Worm (Caenorhabditis elegans) whole organism, L4 larva: ENCODE data around the gene lact-8.

Source experiments
- F26F4.8 ChIP-seq: fragments of 200-800 bp; sonication (Bioruptor generic); conservative IDR thresholded peaks from 2 replicates; pipeline ENCODE4 v1.3.6; 2022; ENCODE audit warnings: missing genetic modification characterization, missing compliant biosample characterization
- F44E2.7 ChIP-seq: fragments of 200-800 bp; sonication (Bioruptor generic); IDR thresholded peaks from 2 replicates; pipeline ENCODE4 v2.1.2; 2022; ENCODE audit warnings: missing genetic modification characterization, missing compliant biosample characterization
- T20F7.1 ChIP-seq: fragments of 200-800 bp; sonication (Bioruptor generic); optimal IDR thresholded peaks from 2 replicates; lab custom pipeline; 2018; ENCODE audit warnings: mild to moderate bottlenecking, missing genetic modification characterization, missing compliant biosample characterization
- Y105C5A.15 ChIP-seq: fragments of 200-800 bp; sonication (Bioruptor generic); IDR thresholded peaks from 2 replicates; pipeline ENCODE4 v1.3.6; 2022; ENCODE audit warnings: missing genetic modification characterization, missing compliant biosample characterization
- Y75B8A.6 ChIP-seq: fragments of 200-800 bp; sonication (Bioruptor generic); IDR thresholded peaks from 2 replicates; pipeline ENCODE4 v1.3.6; 2022; ENCODE audit warnings: missing genetic modification reagents, missing genetic modification characterization, missing compliant biosample characterization
- ZK546.5 ChIP-seq, 2 experiments: sonication (generic microtip); optimal IDR thresholded peaks; 2 replicates each; lab custom pipeline; 2017; ENCODE audit warnings: missing biosample characterization in 2 of 2, missing genetic modification characterization in 2 of 2
- aha-1 ChIP-seq: fragments of 150-350 bp; peaks from one replicate; lab custom pipeline; 2014; ENCODE audit warnings: missing biosample characterization, missing genetic modification characterization
- attf-4 ChIP-seq: sonication (generic microtip); optimal IDR thresholded peaks from 3 replicates; lab custom pipeline; 2017; ENCODE audit warnings: missing biosample characterization, missing genetic modification characterization
- ceh-20 ChIP-seq: fragments of 200-800 bp; sonication (Bioruptor generic); IDR thresholded peaks from 2 replicates; pipeline ENCODE4 v1.3.6; 2022; ENCODE audit warnings: missing genetic modification reagents, missing genetic modification characterization, missing compliant biosample characterization
- ceh-28 ChIP-seq: fragments of 150-350 bp; optimal IDR thresholded peaks from 2 replicates; lab custom pipeline; 2014; ENCODE audit warnings: missing biosample characterization, missing genetic modification reagents, missing genetic modification characterization
- ceh-62 ChIP-seq: sonication (generic microtip); optimal IDR thresholded peaks from 2 replicates; lab custom pipeline; 2017; ENCODE audit warnings: missing biosample characterization, missing genetic modification characterization
- daf-16 ChIP-seq, 3 experiments: sonication (generic microtip); optimal IDR thresholded peaks; 2 replicates each; lab custom pipeline; 2016 to 2017; ENCODE audit warnings: missing genetic modification characterization in 3 of 3, missing genetic modification reagents in 3 of 3, mild to moderate bottlenecking in 2 of 3, missing compliant biosample characterization in 2 of 3, missing biosample characterization in 1 of 3, moderate library complexity in 1 of 3
- daf-8 ChIP-seq: fragments of 200-800 bp; sonication (Bioruptor generic); IDR thresholded peaks from 2 replicates; pipeline ENCODE4 v1.3.6; 2022; ENCODE audit warnings: missing genetic modification characterization, missing compliant biosample characterization
- dmd-9 ChIP-seq: fragments of 200-800 bp; sonication (Bioruptor generic); IDR thresholded peaks from 2 replicates; pipeline ENCODE4 v1.3.6; 2022; ENCODE audit warnings: missing genetic modification reagents, missing genetic modification characterization, missing compliant biosample characterization
- dve-1 ChIP-seq: sonication (generic microtip); optimal IDR thresholded peaks from 2 replicates; lab custom pipeline; 2017; ENCODE audit warnings: antibody characterized with exemption, mild to moderate bottlenecking, missing genetic modification characterization, missing compliant biosample characterization; ENCODE audit not compliant: insufficient read depth
- egl-27 ChIP-seq: sonication (generic microtip); optimal IDR thresholded peaks from 3 replicates; lab custom pipeline; 2017; ENCODE audit warnings: missing biosample characterization, missing genetic modification reagents, missing genetic modification characterization
- gei-8 ChIP-seq: fragments of 200-800 bp; sonication (Bioruptor generic); optimal IDR thresholded peaks from 2 replicates; lab custom pipeline; 2018; ENCODE audit warnings: mild to moderate bottlenecking, missing genetic modification characterization, missing compliant biosample characterization
- hif-1 ChIP-seq, 2 experiments: sonication (generic microtip); optimal IDR thresholded peaks; 2 replicates each; lab custom pipeline; 2016 to 2017; ENCODE audit warnings: missing compliant biosample characterization in 2 of 2, missing genetic modification characterization in 2 of 2, missing genetic modification reagents in 2 of 2, missing genotype in 2 of 2, mild to moderate bottlenecking in 1 of 2
- hlh-11 ChIP-seq: fragments of 200-800 bp; sonication (Bioruptor generic); optimal IDR thresholded peaks from 2 replicates; lab custom pipeline; 2018; ENCODE audit warnings: mild to moderate bottlenecking, missing genetic modification characterization, missing compliant biosample characterization
- hlh-30 ChIP-seq: sonication (generic microtip); optimal IDR thresholded peaks from 2 replicates; lab custom pipeline; 2017; ENCODE audit warnings: antibody characterized with exemption, mild to moderate bottlenecking, missing genetic modification characterization, missing compliant biosample characterization; ENCODE audit not compliant: insufficient read depth
- hmg-1.1 ChIP-seq: fragments of 200-800 bp; sonication (Bioruptor generic); IDR thresholded peaks from 2 replicates; pipeline ENCODE4 v1.3.6; 2022; ENCODE audit warnings: missing genetic modification reagents, missing genetic modification characterization, missing compliant biosample characterization
- lin-1 ChIP-seq: fragments of 200-800 bp; sonication (Bioruptor generic); IDR thresholded peaks from 2 replicates; pipeline ENCODE4 v1.3.6; 2022; ENCODE audit warnings: missing genetic modification reagents, missing genetic modification characterization, missing compliant biosample characterization
- lin-38 ChIP-seq: fragments of 200-800 bp; sonication (Bioruptor generic); IDR thresholded peaks from 2 replicates; pipeline ENCODE4 v1.3.6; 2022; ENCODE audit warnings: missing genetic modification reagents, missing genetic modification characterization, missing compliant biosample characterization
- mdl-1 ChIP-seq, 2 experiments: fragments of 150-350 bp in 1 of 2; sonication (generic microtip) in 1 of 2; optimal IDR thresholded peaks; 2 replicates each; lab custom pipeline; 2014 to 2017; ENCODE audit warnings: missing biosample characterization in 2 of 2, missing genetic modification characterization in 2 of 2
- mes-2 ChIP-seq: sonication (generic microtip); optimal IDR thresholded peaks from 2 replicates; lab custom pipeline; 2016; ENCODE audit warnings: missing genotype, mild to moderate bottlenecking, missing genetic modification characterization, missing compliant biosample characterization; ENCODE audit not compliant: poor library complexity, severe bottlenecking
- nhr-102 ChIP-seq: sonication (generic microtip); optimal IDR thresholded peaks from 2 replicates; lab custom pipeline; 2016; ENCODE audit warnings: mild to moderate bottlenecking, missing genetic modification characterization, moderate library complexity, missing compliant biosample characterization
- nhr-28 ChIP-seq: fragments of 150-350 bp; optimal IDR thresholded peaks from 2 replicates; lab custom pipeline; 2014; ENCODE audit warnings: missing biosample characterization, missing genetic modification characterization
- nhr-48 ChIP-seq: sonication (generic microtip); optimal IDR thresholded peaks from 2 replicates; lab custom pipeline; 2016; ENCODE audit warnings: mild to moderate bottlenecking, missing genetic modification characterization, missing compliant biosample characterization
- nhr-77 ChIP-seq: fragments of 150-350 bp; optimal IDR thresholded peaks from 2 replicates; lab custom pipeline; 2014; ENCODE audit warnings: missing biosample characterization, missing genetic modification characterization
- php-3 ChIP-seq: fragments of 200-800 bp; sonication (Bioruptor generic); IDR thresholded peaks from 2 replicates; pipeline ENCODE4 v1.3.6; 2022; ENCODE audit warnings: missing genetic modification reagents, missing genetic modification characterization, missing compliant biosample characterization
- pqm-1 ChIP-seq: sonication (generic microtip); optimal IDR thresholded peaks from 2 replicates; lab custom pipeline; 2017; ENCODE audit warnings: missing biosample characterization, missing genetic modification characterization
- rbr-2 ChIP-seq: sonication (generic microtip); optimal IDR thresholded peaks from 2 replicates; lab custom pipeline; 2016; ENCODE audit warnings: missing genotype, missing genetic modification characterization, missing compliant biosample characterization
- saeg-2 ChIP-seq: fragments of 200-800 bp; sonication (Bioruptor generic); IDR thresholded peaks from 2 replicates; pipeline ENCODE4 v1.3.6; 2022; ENCODE audit warnings: missing genetic modification reagents, missing genetic modification characterization, missing compliant biosample characterization
- tag-97 ChIP-seq: fragments of 200-800 bp; sonication (Bioruptor generic); IDR thresholded peaks from 2 replicates; pipeline ENCODE4 v1.3.6; 2022; ENCODE audit warnings: missing genetic modification characterization, missing compliant biosample characterization
- tra-1 ChIP-seq: fragments of 200-800 bp; sonication (Bioruptor generic); IDR thresholded peaks from 2 replicates; pipeline ENCODE4 v1.3.6; 2022; ENCODE audit warnings: missing genetic modification reagents, missing genetic modification characterization, missing compliant biosample characterization
- unc-39 ChIP-seq: sonication (generic microtip); optimal IDR thresholded peaks from 2 replicates; lab custom pipeline; 2017; ENCODE audit warnings: missing biosample characterization, missing genetic modification characterization
- unc-62 ChIP-seq, 3 experiments: fragments of 150-350 bp in 1 of 3; sonication (generic microtip); optimal IDR thresholded peaks in 2 of 3; peaks in 1 of 3; 1 replicate in 1 of 3; 2 replicates in 2 of 3; lab custom pipeline; 2014 to 2017; ENCODE audit warnings: missing biosample characterization in 3 of 3, missing genetic modification characterization in 3 of 3, missing genetic modification reagents in 3 of 3, missing genotype in 1 of 3
- vab-7 ChIP-seq: fragments of 200-800 bp; sonication (Bioruptor generic); IDR thresholded peaks from 2 replicates; pipeline ENCODE4 v1.3.6; 2022; ENCODE audit warnings: missing genetic modification reagents, missing genetic modification characterization, missing compliant biosample characterization
- zfp-2 ChIP-seq: sonication (generic microtip); optimal IDR thresholded peaks from 2 replicates; lab custom pipeline; 2016; ENCODE audit warnings: mild to moderate bottlenecking, missing genetic modification characterization, missing compliant biosample characterization
- zfp-3 ChIP-seq: fragments of 200-800 bp; sonication (Bioruptor generic); conservative IDR thresholded peaks from 2 replicates; pipeline ENCODE4 v1.3.6; 2022; ENCODE audit warnings: missing genetic modification reagents, missing genetic modification characterization, missing compliant biosample characterization

lact-8 gene

ce11 chrV:11069277-11069676 is 24.1 kb downstream of the lact-8 start, which contains the start of gene T04C12.8 (continued):
- peak; percentile 94 for TF ChIP-seq php-3 (GFP tag; lab: Robert Waterston, UW)
- TF ChIP-seq lin-1 (GFP tag; lab: Robert Waterston, UW), result peak; percentile 52
- TF ChIP-seq ceh-20, result 0 out of 2 replicates have a peak, but pooled peaks have one; percentile 41
- peak; percentile 92 for TF ChIP-seq nhr-77 (tag; lab: Kevin White, UChicago)
- TF ChIP-seq hif-1 (tag; optimal IDR thresholded peaks at IDR 0.05; lab: Kevin White, UChicago), result peak in 1 of 2 experiments; percentile 27
- peak; percentile 91 for TF ChIP-seq hlh-11 (tag; lab: Kevin White, UChicago)
- no peak for TF ChIP-seq attf-4 (tag; lab: Kevin White, UChicago)
- peak; percentile 86 for TF ChIP-seq nhr-28 (tag; lab: Kevin White, UChicago)
- peak; percentile 65; the same call in 1 of the 2 replicates for TF ChIP-seq saeg-2 (GFP tag; lab: Robert Waterston, UW)
- TF ChIP-seq nhr-48 (tag; lab: Kevin White, UChicago), result peak; percentile 21
- no peak for TF ChIP-seq Y105C5A.15 (GFP tag; lab: Robert Waterston, UW)
- TF ChIP-seq pqm-1 (tag; lab: Kevin White, UChicago), result peak; percentile 94
- TF ChIP-seq, all 104 proteins: peak for 24

ce11 chrV:11065513-11065912 is 27.9 kb downstream of the lact-8 start, which contains the start of gene nlp-80:
Gene nlp-80 (minus strand): TSS chrV:11065613.
- no peak for TF ChIP-seq T20F7.1 (GFP tag; lab: Kevin White, UChicago)
- no peak for TF ChIP-seq gei-8 (GFP tag; lab: Kevin White, UChicago)
- TF ChIP-seq F26F4.8 (GFP tag; lab: Robert Waterston, UW), result no peak
- TF ChIP-seq mes-2 (tag; lab: Kevin White, UChicago), result no peak
- no peak for TF ChIP-seq ceh-62 (tag; lab: Kevin White, UChicago)
- TF ChIP-seq pqm-1 (tag; lab: Kevin White, UChicago), result no peak
- no peak for TF ChIP-seq rbr-2 (tag; lab: Kevin White, UChicago)
- no peak for TF ChIP-seq dmd-9 (GFP tag; lab: Robert Waterston, UW)
- TF ChIP-seq nhr-102 (tag; lab: Kevin White, UChicago), result no peak
- no peak for TF ChIP-seq egl-27
- no peak for TF ChIP-seq tra-1 (GFP tag; lab: Robert Waterston, UW)
- TF ChIP-seq tag-97 (GFP tag; lab: Robert Waterston, UW), result no peak
- TF ChIP-seq Y75B8A.6, result no peak
- no peak for TF ChIP-seq ceh-28 (tag; lab: Kevin White, UChicago)
- TF ChIP-seq zfp-2, result no peak
- no peak for TF ChIP-seq ZK546.5 (tag; optimal IDR thresholded peaks at IDR 0.05; lab: Kevin White, UChicago)

ce11 chrV:11063115-11063514 is 30.3 kb downstream of the lact-8 start, which contains the start of gene T04C12.9:
Gene T04C12.9 (minus strand): TSS chrV:11063215.
- TF ChIP-seq unc-62 (GFP tag; optimal IDR thresholded peaks at IDR 0.05 in 1 of 2; lab: Kevin White, UChicago) (peak in 1 of 2 experiments; percentile 4), unc-62 (tag; optimal IDR thresholded peaks at IDR 0.05; lab: Kevin White, UChicago) (no peak), lin-38 (GFP tag; lab: Robert Waterston, UW) (no peak), aha-1 (tag; lab: Kevin White, UChicago) (peak; percentile 23), mes-2 (tag; lab: Kevin White, UChicago) (no peak), F44E2.7 (no peak), unc-39 (tag; lab: Kevin White, UChicago) (no peak), hmg-1.1 (GFP tag; lab: Robert Waterston, UW) (no peak), dve-1 (tag; lab: Kevin White, UChicago) (no peak)

- TF ChIP-seq daf-16 (GFP tag; optimal IDR thresholded peaks at IDR 0.05; lab: Kevin White, UChicago), result peak in 1 of 2 experiments; percentile 65
- no peak for TF ChIP-seq daf-16 (tag; optimal IDR thresholded peaks at IDR 0.05; lab: Kevin White, UChicago)
- no peak for TF ChIP-seq daf-8 (GFP tag; lab: Robert Waterston, UW)
- peak in 1 of 2 experiments; percentile 14 for TF ChIP-seq mdl-1 (tag; optimal IDR thresholded peaks at IDR 0.05; lab: Kevin White, UChicago)
- TF ChIP-seq unc-62 (GFP tag; optimal IDR thresholded peaks at IDR 0.05 in 1 of 2; lab: Kevin White, UChicago), result peak in 1 of 2 experiments; percentile 81
- TF ChIP-seq unc-62 (tag; optimal IDR thresholded peaks at IDR 0.05; lab: Kevin White, UChicago), result no peak
- TF ChIP-seq vab-7, result no peak
- TF ChIP-seq hlh-30 (tag; lab: Kevin White, UChicago), result peak; percentile 62
- no peak for TF ChIP-seq zfp-3 (GFP tag; lab: Robert Waterston, UW)
These were observed 31.5 kb downstream of the lact-8 start for ce11 chrV:11061887-11062286.
